Fruit fly (Drosophila melanogaster) whole organism: ENCODE data around the gene Ankle2.

Experiments used
- pan ChIP-seq: fragments of >200 bp; optimal IDR thresholded peaks from 2 replicates; lab custom pipeline; 2017
- psq ChIP-seq: fragments of >200 bp; optimal IDR thresholded peaks from 2 replicates; lab custom pipeline; 2017

dm6 chrX:17544409-17544808 lies 34.6 kb downstream of the Ankle2 start:
- TF ChIP-seq psq = no peak
- no peak for TF ChIP-seq pan
